Fruit fly (Drosophila melanogaster): ENCODE measurements around the gene CG8202.
A peak's percentile ranks its signal among the peaks of the same experiment; 100 is the strongest.

Gene CG8202

dm6 chr3R:8712722-8713131 is 19.2 kb upstream of the CG8202 start, which contains the start of gene CG8112:
CG8112 (plus strand) TSS chr3R:8712933.
- TF ChIP-seq MBD-R2 (GFP tag; IDR thresholded peaks at IDR 0.05) = no peak
- TF ChIP-seq ro (GFP tag; IDR thresholded peaks at IDR 0.05) = no peak
- no peak for TF ChIP-seq fd102C (GFP tag; optimal IDR thresholded peaks at IDR 0.05)
- no peak for TF ChIP-seq CG1832 (GFP tag; optimal IDR thresholded peaks at IDR 0.05)
- TF ChIP-seq TFAM (GFP tag; optimal IDR thresholded peaks at IDR 0.05) = no peak
- TF ChIP-seq Ssrp (tag; optimal IDR thresholded peaks at IDR 0.05) = peak; percentile 11
- TF ChIP-seq grau (tag; optimal IDR thresholded peaks at IDR 0.05) = peak; percentile 51
- TF ChIP-seq CG1233 (GFP tag; optimal IDR thresholded peaks at IDR 0.05) = no peak
- TF ChIP-seq CG33557 (GFP tag; optimal IDR thresholded peaks at IDR 0.05) = no peak
- TF ChIP-seq CG2129 (GFP tag; IDR thresholded peaks at IDR 0.05; ENCODE audit: partially characterized antibody) = no peak
- no peak for TF ChIP-seq H15 (GFP tag; IDR thresholded peaks at IDR 0.05)
- peak; percentile 14 for TF ChIP-seq CG7839 (tag; optimal IDR thresholded peaks at IDR 0.05)
- no peak for TF ChIP-seq pb (GFP tag; optimal IDR thresholded peaks at IDR 0.05)
- no peak for TF ChIP-seq CG4328 (GFP tag; optimal IDR thresholded peaks at IDR 0.05)
- TF ChIP-seq CG31224 (GFP tag; IDR thresholded peaks at IDR 0.05) = no peak
- TF ChIP-seq CG9817 (tag; optimal IDR thresholded peaks at IDR 0.05) = no peak
- no peak for TF ChIP-seq CG2202 (tag; optimal IDR thresholded peaks at IDR 0.05)
- TF ChIP-seq HmgZ (tag; optimal IDR thresholded peaks at IDR 0.05) = no peak
- TF ChIP-seq CG17802 (tag; optimal IDR thresholded peaks at IDR 0.05) = no peak
- no peak for TF ChIP-seq az2 (GFP tag; optimal IDR thresholded peaks at IDR 0.05)
- no peak for TF ChIP-seq caup (GFP tag; optimal IDR thresholded peaks at IDR 0.05; ENCODE audit: severe bottlenecking)
- TF ChIP-seq HHEX (GFP tag; optimal IDR thresholded peaks at IDR 0.05) = peak; percentile 6
- TF ChIP-seq kni (GFP tag; optimal IDR thresholded peaks at IDR 0.05) = no peak
- no peak for TF ChIP-seq knrl (GFP tag; IDR thresholded peaks at IDR 0.05; ENCODE audit: partially characterized antibody)
- TF ChIP-seq CG4707 (GFP tag; optimal IDR thresholded peaks at IDR 0.05) = no peak
- TF ChIP-seq nau (GFP tag; optimal IDR thresholded peaks at IDR 0.05) = no peak
- TF ChIP-seq Ptx1 (GFP tag; IDR thresholded peaks at IDR 0.05) = no peak
- no peak for TF ChIP-seq CG4820 (GFP tag; optimal IDR thresholded peaks at IDR 0.05)
- TF ChIP-seq Med (GFP tag) = peak; percentile 80
- TF ChIP-seq schlank (tag; optimal IDR thresholded peaks at IDR 0.05) = no peak
- TF ChIP-seq CG11723 (GFP tag; optimal IDR thresholded peaks at IDR 0.05) = no peak
- no peak for TF ChIP-seq Sox100B (GFP tag; optimal IDR thresholded peaks at IDR 0.05)
- 0 out of 3 replicates have a peak, but pooled peaks have one; percentile 22 for TF ChIP-seq Aef1 (GFP tag; IDR thresholded peaks at IDR 0.05)
- peak; percentile 0 for TF ChIP-seq unpg (GFP tag; optimal IDR thresholded peaks at IDR 0.05)
- TF ChIP-seq E2f1 (GFP tag; IDR thresholded peaks at IDR 0.05) = no peak
- TF ChIP-seq Sin3A (optimal IDR thresholded peaks at IDR 0.05) = no peak
- TF ChIP-seq CG10959 (GFP tag; IDR thresholded peaks at IDR 0.05) = no peak
- TF ChIP-seq D19A (tag; optimal IDR thresholded peaks at IDR 0.05) = no peak
- TF ChIP-seq CG10979 (tag; optimal IDR thresholded peaks at IDR 0.05) = peak; percentile 11
- no peak for TF ChIP-seq en (GFP tag; optimal IDR thresholded peaks at IDR 0.05)
- TF ChIP-seq gcm2 (GFP tag; optimal IDR thresholded peaks at IDR 0.05) = no peak
- no peak for TF ChIP-seq CG13287 (GFP tag; IDR thresholded peaks at IDR 0.05; ENCODE audit: partially characterized antibody)
- TF ChIP-seq Ets65A (GFP tag) = no peak
- peak; percentile 16 for TF ChIP-seq bcd (GFP tag; optimal IDR thresholded peaks at IDR 0.05)
- TF ChIP-seq CG3838 (GFP tag; optimal IDR thresholded peaks at IDR 0.05) = no peak
- TF ChIP-seq CG12071 (GFP tag; optimal IDR thresholded peaks at IDR 0.05) = no peak
- no peak for TF ChIP-seq eyg (GFP tag; optimal IDR thresholded peaks at IDR 0.05)
- peak in 1 of 3 experiments; percentile 2 for TF ChIP-seq lola (GFP tag; optimal IDR thresholded peaks at IDR 0.05)
- TF ChIP-seq stc (GFP tag; IDR thresholded peaks at IDR 0.05) = no peak
- no peak for TF ChIP-seq inv (GFP tag; IDR thresholded peaks at IDR 0.05; ENCODE audit: partially characterized antibody)
- TF ChIP-seq CG13894 (tag; optimal IDR thresholded peaks at IDR 0.05) = no peak

Data from whole organism, embryonic.